Worm (Caenorhabditis elegans) whole organism, early embryonic: ENCODE data around the gene T12G3.6.

Source experiments
- B0310.2 ChIP-seq: sonication (generic microtip); optimal IDR thresholded peaks from 2 replicates; lab custom pipeline; 2016; ENCODE audit warnings: mild to moderate bottlenecking, missing genetic modification characterization, missing compliant biosample characterization
- F13C5.2 ChIP-seq: sonication (generic microtip); optimal IDR thresholded peaks from 2 replicates; lab custom pipeline; 2017; ENCODE audit warnings: mild to moderate bottlenecking, missing genetic modification characterization, inconsistent platforms, missing compliant biosample characterization
- aly-1 ChIP-seq: sonication (generic microtip); optimal IDR thresholded peaks from 2 replicates; lab custom pipeline; 2016; ENCODE audit warnings: missing genetic modification characterization, missing compliant biosample characterization
- ama-1 ChIP-seq: fragments of 150-350 bp; optimal IDR thresholded peaks from 2 replicates; lab custom pipeline; 2014
- ceh-13 ChIP-seq: fragments of 200-800 bp; sonication (Bioruptor generic); optimal IDR thresholded peaks from 2 replicates; lab custom pipeline; 2018; ENCODE audit warnings: mild to moderate bottlenecking, missing genetic modification characterization, missing compliant biosample characterization
- ceh-36 ChIP-seq: sonication (generic microtip); optimal IDR thresholded peaks from 2 replicates; lab custom pipeline; 2016; ENCODE audit warnings: missing genetic modification characterization, inconsistent platforms, missing compliant biosample characterization
- ets-7 ChIP-seq: sonication (generic microtip); optimal IDR thresholded peaks from 2 replicates; lab custom pipeline; 2016; ENCODE audit warnings: missing genotype, missing genetic modification characterization, missing compliant biosample characterization
- flt-1 ChIP-seq: fragments of 200-800 bp; sonication (Bioruptor generic); IDR thresholded peaks from 2 replicates; pipeline ENCODE4 v1.3.6; 2022; ENCODE audit warnings: missing genetic modification characterization, missing compliant biosample characterization
- hmbx-1 ChIP-seq: sonication (generic microtip); optimal IDR thresholded peaks from 2 replicates; lab custom pipeline; 2016; ENCODE audit warnings: mild to moderate bottlenecking, missing genetic modification characterization, missing compliant biosample characterization
- hmg-4 ChIP-seq: fragments of 200-800 bp; sonication (Bioruptor generic); optimal IDR thresholded peaks from 2 replicates; lab custom pipeline; 2018; ENCODE audit warnings: mild to moderate bottlenecking, missing genetic modification characterization, missing compliant biosample characterization
- hnd-1 ChIP-seq: sonication (generic microtip); optimal IDR thresholded peaks from 2 replicates; lab custom pipeline; 2016; ENCODE audit warnings: missing genetic modification characterization, missing compliant biosample characterization
- pes-1 ChIP-seq: fragments of 200-800 bp; sonication (Bioruptor generic); IDR thresholded peaks from 2 replicates; pipeline ENCODE4 v1.3.6; 2022; ENCODE audit warnings: missing genetic modification reagents, missing genetic modification characterization, missing compliant biosample characterization
- scrt-1 ChIP-seq: fragments of 200-800 bp; sonication (Bioruptor generic); IDR thresholded peaks from 2 replicates; pipeline ENCODE4 v1.3.6; 2022; ENCODE audit warnings: missing genetic modification characterization, missing compliant biosample characterization
- sea-1 ChIP-seq: fragments of 200-800 bp; sonication (Bioruptor generic); conservative IDR thresholded peaks from 2 replicates; pipeline ENCODE4 v1.3.6; 2022; ENCODE audit warnings: missing genetic modification characterization, missing compliant biosample characterization
- tbx-11 ChIP-seq: fragments of 200-800 bp; sonication (Bioruptor generic); IDR thresholded peaks from 2 replicates; pipeline ENCODE4 v1.3.6; 2022; ENCODE audit warnings: missing genetic modification characterization, missing compliant biosample characterization
- tbx-37 ChIP-seq: fragments of 200-800 bp; sonication (Bioruptor generic); conservative IDR thresholded peaks from 2 replicates; pipeline ENCODE4 v1.3.6; 2022; ENCODE audit warnings: missing genetic modification reagents, missing genetic modification characterization, missing compliant biosample characterization
- tra-4 ChIP-seq: sonication (generic microtip); optimal IDR thresholded peaks from 2 replicates; lab custom pipeline; 2017; ENCODE audit warnings: missing genetic modification characterization, missing compliant biosample characterization

The T12G3.6 gene

ce11 chrIV:12031003-12031402, at the start of gene T12G3.6, which contains the start of gene mrpl-51:
Gene T12G3.6 (minus strand): TSS chrIV:12031271.
Gene mrpl-51 (plus strand): TSS chrIV:12031324.
- TF ChIP-seq hnd-1 (no peak), ceh-13 (GFP tag; lab: Kevin White, UChicago) (no peak), hmg-4 (GFP tag; lab: Kevin White, UChicago) (no peak), hmbx-1 (tag; lab: Kevin White, UChicago) (no peak), flt-1 (GFP tag; lab: Robert Waterston, UW) (no peak), tbx-37 (GFP tag; lab: Robert Waterston, UW) (no peak), pes-1 (GFP tag; lab: Robert Waterston, UW) (no peak), tbx-11 (GFP tag; lab: Robert Waterston, UW) (no peak), sea-1 (GFP tag; lab: Robert Waterston, UW) (no peak), tra-4 (no peak), aly-1 (tag; lab: Kevin White, UChicago) (no peak), ets-7 (tag; lab: Kevin White, UChicago) (no peak), ama-1 (lab: Kevin White, UChicago) (no peak), F13C5.2 (tag; lab: Kevin White, UChicago) (no peak), B0310.2 (no peak), ceh-36 (no peak), scrt-1 (GFP tag; lab: Robert Waterston, UW) (no peak)

- TF ChIP-seq sea-1 (GFP tag; lab: Robert Waterston, UW) (no peak), B0310.2 (no peak), pes-1 (GFP tag; lab: Robert Waterston, UW) (no peak), ets-7 (tag; lab: Kevin White, UChicago) (no peak), ceh-13 (GFP tag; lab: Kevin White, UChicago) (no peak), aly-1 (tag; lab: Kevin White, UChicago) (no peak), ceh-36 (no peak), hnd-1 (no peak), tbx-37 (GFP tag; lab: Robert Waterston, UW) (no peak), ama-1 (lab: Kevin White, UChicago) (no peak), scrt-1 (GFP tag; lab: Robert Waterston, UW) (no peak), tra-4 (no peak)
Observed at ce11 chrIV:12080807-12081206, 49.7 kb upstream of the T12G3.6 start.

ce11 chrIV:12078907-12079523, 47.9 kb upstream of the T12G3.6 start, which contains the start of gene lex-1:
Gene lex-1 (plus strand): TSS chrIV:12079473.
- no peak for TF ChIP-seq sea-1 (GFP tag; lab: Robert Waterston, UW)
- no peak for TF ChIP-seq scrt-1 (GFP tag; lab: Robert Waterston, UW)
- TF ChIP-seq pes-1 (GFP tag; lab: Robert Waterston, UW) = no peak
- no peak for TF ChIP-seq tbx-11 (GFP tag; lab: Robert Waterston, UW)
- TF ChIP-seq hmg-4 (GFP tag; lab: Kevin White, UChicago) = no peak
- no peak for TF ChIP-seq ets-7 (tag; lab: Kevin White, UChicago)
- no peak for TF ChIP-seq F13C5.2 (tag; lab: Kevin White, UChicago)
- TF ChIP-seq hnd-1 = no peak
- TF ChIP-seq flt-1 (GFP tag; lab: Robert Waterston, UW) = no peak
- no peak for TF ChIP-seq ceh-36
- TF ChIP-seq ama-1 (lab: Kevin White, UChicago) = no peak

- TF ChIP-seq B0310.2 = no peak
- no peak for TF ChIP-seq scrt-1 (GFP tag; lab: Robert Waterston, UW)
- no peak for TF ChIP-seq ceh-36
- no peak for TF ChIP-seq ceh-13 (GFP tag; lab: Kevin White, UChicago)
- no peak for TF ChIP-seq sea-1 (GFP tag; lab: Robert Waterston, UW)
- TF ChIP-seq hmg-4 (GFP tag; lab: Kevin White, UChicago) = no peak
- TF ChIP-seq hmbx-1 (tag; lab: Kevin White, UChicago) = no peak
- no peak for TF ChIP-seq ama-1 (lab: Kevin White, UChicago)
- TF ChIP-seq flt-1 (GFP tag; lab: Robert Waterston, UW) = no peak
- no peak for TF ChIP-seq tbx-37 (GFP tag; lab: Robert Waterston, UW)
- TF ChIP-seq aly-1 (tag; lab: Kevin White, UChicago) = no peak
- no peak for TF ChIP-seq ets-7 (tag; lab: Kevin White, UChicago)
- TF ChIP-seq F13C5.2 (tag; lab: Kevin White, UChicago) = no peak
- TF ChIP-seq tbx-11 (GFP tag; lab: Robert Waterston, UW) = no peak
- TF ChIP-seq pes-1 (GFP tag; lab: Robert Waterston, UW) = no peak
- TF ChIP-seq hnd-1 = no peak
Observed at ce11 chrIV:12078112-12078812, 47.2 kb upstream of the T12G3.6 start, which contains the start of gene tmed-1. Gene tmed-1 (minus strand): TSS chrIV:12078162.

- no peak for TF ChIP-seq pes-1 (GFP tag; lab: Robert Waterston, UW)
- no peak for TF ChIP-seq flt-1 (GFP tag; lab: Robert Waterston, UW)
Observed at ce11 chrIV:12075497-12075896, 44.4 kb upstream of the T12G3.6 start, which contains the start of gene K08E4.7. Gene K08E4.7 (plus strand): TSS chrIV:12075797.

ce11 chrIV:12068590-12068989, 37.5 kb upstream of the T12G3.6 start, which contains the start of gene bath-37:
Gene bath-37 (plus strand): TSS chrIV:12068890.
- TF ChIP-seq hnd-1 (no peak), ceh-13 (GFP tag; lab: Kevin White, UChicago) (no peak), scrt-1 (GFP tag; lab: Robert Waterston, UW) (no peak), hmg-4 (GFP tag; lab: Kevin White, UChicago) (no peak), aly-1 (tag; lab: Kevin White, UChicago) (no peak), ceh-36 (no peak), ama-1 (lab: Kevin White, UChicago) (no peak), tra-4 (no peak), tbx-11 (GFP tag; lab: Robert Waterston, UW) (no peak), tbx-37 (GFP tag; lab: Robert Waterston, UW) (no peak), F13C5.2 (tag; lab: Kevin White, UChicago) (no peak), ets-7 (tag; lab: Kevin White, UChicago) (no peak), B0310.2 (no peak), sea-1 (GFP tag; lab: Robert Waterston, UW) (no peak)
